Worm (Caenorhabditis elegans): Measurements from ENCODE around the gene twk-9.

- no peak for TF ChIP-seq ama-1 (optimal IDR thresholded peaks at IDR 0.05)
- TF ChIP-seq tbx-37 (GFP tag; conservative IDR thresholded peaks at IDR 0.05), result no peak
- no peak for TF ChIP-seq sea-1 (GFP tag; conservative IDR thresholded peaks at IDR 0.05)
- no peak for TF ChIP-seq tra-4 (tag; optimal IDR thresholded peaks at IDR 0.05)
- no peak for TF ChIP-seq flt-1 (GFP tag; IDR thresholded peaks at IDR 0.05)
- no peak for TF ChIP-seq scrt-1 (GFP tag; IDR thresholded peaks at IDR 0.05)
- TF ChIP-seq aly-1 (tag; optimal IDR thresholded peaks at IDR 0.05), result no peak
- no peak for TF ChIP-seq tbx-11 (GFP tag; IDR thresholded peaks at IDR 0.05)
- no peak for TF ChIP-seq ceh-36 (tag; optimal IDR thresholded peaks at IDR 0.05)
- TF ChIP-seq hnd-1 (tag; optimal IDR thresholded peaks at IDR 0.05), result no peak
- TF ChIP-seq hmg-4 (GFP tag; optimal IDR thresholded peaks at IDR 0.05), result no peak
- no peak for TF ChIP-seq F13C5.2 (tag; optimal IDR thresholded peaks at IDR 0.05)
- no peak for TF ChIP-seq ceh-13 (GFP tag; optimal IDR thresholded peaks at IDR 0.05)
- no peak for TF ChIP-seq B0310.2 (tag; optimal IDR thresholded peaks at IDR 0.05)
Observed at ce11 chrIV:9682514-9682913, 10.5 kb upstream of the twk-9 start, which contains the start of gene ins-7.

Measured in whole organism, early embryonic.